Worm (Caenorhabditis elegans) whole organism, L4 larva: Measurements from ENCODE around the gene fbxa-160.

Experiments
- T20F7.1 ChIP-seq: fragments of 200-800 bp; sonication (Bioruptor generic); optimal IDR thresholded peaks from 2 replicates; lab custom pipeline; 2018; ENCODE audit warnings: mild to moderate bottlenecking, missing genetic modification characterization, missing compliant biosample characterization
- Y5F2A.4 ChIP-seq: fragments of 200-800 bp; sonication (Bioruptor generic); optimal IDR thresholded peaks from 2 replicates; lab custom pipeline; 2018; ENCODE audit warnings: mild to moderate bottlenecking, missing genetic modification characterization, missing compliant biosample characterization
- ceh-28 ChIP-seq: fragments of 150-350 bp; optimal IDR thresholded peaks from 2 replicates; lab custom pipeline; 2014; ENCODE audit warnings: missing biosample characterization, missing genetic modification reagents, missing genetic modification characterization
- ceh-82 ChIP-seq: sonication (generic microtip); optimal IDR thresholded peaks from 2 replicates; lab custom pipeline; 2017; ENCODE audit warnings: missing biosample characterization, missing genetic modification characterization
- ces-1 ChIP-seq: fragments of 150-350 bp; sonication (generic microtip); optimal IDR thresholded peaks from 4 replicates; lab custom pipeline; 2014; ENCODE audit warnings: missing biosample characterization, missing genetic modification reagents, missing genetic modification characterization
- dpl-1 ChIP-seq: fragments of 150-350 bp; optimal IDR thresholded peaks from 2 replicates; lab custom pipeline; 2014; ENCODE audit warnings: missing biosample characterization, missing genetic modification reagents, missing genetic modification characterization
- egl-27 ChIP-seq: sonication (generic microtip); optimal IDR thresholded peaks from 3 replicates; lab custom pipeline; 2017; ENCODE audit warnings: missing biosample characterization, missing genetic modification reagents, missing genetic modification characterization
- lin-29 ChIP-seq: fragments of 200-800 bp; sonication (Bioruptor generic); IDR thresholded peaks from 2 replicates; pipeline ENCODE4 v1.3.6; 2022; ENCODE audit warnings: missing genetic modification reagents, missing genetic modification characterization, missing compliant biosample characterization
- madf-9 ChIP-seq: fragments of 200-800 bp; sonication (Bioruptor generic); conservative IDR thresholded peaks from 2 replicates; pipeline ENCODE4 v1.3.6; 2022; ENCODE audit warnings: missing genetic modification reagents, missing genetic modification characterization, missing compliant biosample characterization
- mxl-2 ChIP-seq: fragments of 200-800 bp; sonication (Bioruptor generic); conservative IDR thresholded peaks from 2 replicates; pipeline ENCODE4 v1.3.6; 2022; ENCODE audit warnings: missing genetic modification reagents, missing genetic modification characterization, missing compliant biosample characterization
- nhr-11 ChIP-seq: fragments of 150-350 bp; optimal IDR thresholded peaks from 2 replicates; lab custom pipeline; 2014; ENCODE audit warnings: missing biosample characterization, missing genetic modification characterization
- unc-62 ChIP-seq, 3 experiments: fragments of 150-350 bp in 1 of 3; sonication (generic microtip); optimal IDR thresholded peaks in 2 of 3; peaks in 1 of 3; 1 replicate in 1 of 3; 2 replicates in 2 of 3; lab custom pipeline; 2014 to 2017; ENCODE audit warnings: missing biosample characterization in 3 of 3, missing genetic modification characterization in 3 of 3, missing genetic modification reagents in 3 of 3, missing genotype in 1 of 3
- zag-1 ChIP-seq: fragments of 150-350 bp; optimal IDR thresholded peaks from 2 replicates; lab custom pipeline; 2014; ENCODE audit warnings: missing biosample characterization, missing genetic modification characterization

DNA sequence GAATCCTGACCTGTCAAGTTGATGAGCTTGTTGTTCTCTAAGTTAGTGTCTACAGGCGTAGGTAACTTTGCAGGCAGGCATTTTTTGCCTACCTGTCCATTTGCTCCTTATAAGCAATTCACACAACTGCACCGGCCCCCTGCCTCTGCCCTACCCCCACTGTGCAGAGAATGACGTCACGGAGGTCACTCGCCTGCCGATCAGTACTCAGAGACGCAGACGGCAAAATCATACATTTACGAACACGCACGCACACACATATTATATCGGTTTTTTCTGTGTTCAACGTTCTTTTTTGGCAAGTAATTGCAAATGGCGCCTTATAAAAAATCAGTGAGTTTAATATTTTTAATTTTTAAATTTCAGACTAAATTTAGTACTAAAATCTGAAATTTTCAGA, 39.0 kb upstream of the fbxa-160 start, which contains the start of gene duxl-1:
- TF ChIP-seq egl-27 (tag; lab: Kevin White, UChicago) (no peak), ceh-28 (no peak), mxl-2 (GFP tag; lab: Robert Waterston, UW) (no peak), T20F7.1 (no peak), ceh-82 (tag; lab: Kevin White, UChicago) (no peak), unc-62 (GFP tag; optimal IDR thresholded peaks at IDR 0.05 in 1 of 2; lab: Kevin White, UChicago) (peak in 1 of 2 experiments; percentile 81), unc-62 (tag; optimal IDR thresholded peaks at IDR 0.05; lab: Kevin White, UChicago) (no peak), dpl-1 (no peak), ces-1 (GFP tag; lab: Kevin White, UChicago) (no peak), lin-29 (GFP tag; lab: Robert Waterston, UW) (no peak), nhr-11 (tag; lab: Kevin White, UChicago) (no peak), Y5F2A.4 (no peak), madf-9 (no peak), zag-1 (tag; lab: Kevin White, UChicago) (no peak)
